Worm (Caenorhabditis elegans) whole organism, L1 larva: ENCODE data around the gene szy-4.

Experiments used
- C04F5.9 ChIP-seq: sonication (generic microtip); optimal IDR thresholded peaks from 2 replicates; lab custom pipeline; 2016; ENCODE audit warnings: missing genetic modification characterization, missing compliant biosample characterization
- C16A3.4 ChIP-seq: fragments of 150-350 bp; optimal IDR thresholded peaks from 2 replicates; lab custom pipeline; 2014; ENCODE audit warnings: missing biosample characterization, missing genetic modification characterization
- F16B12.6 ChIP-seq: fragments of 150-350 bp; optimal IDR thresholded peaks from 2 replicates; lab custom pipeline; 2014; ENCODE audit warnings: missing biosample characterization, missing genetic modification characterization
- aha-1 ChIP-seq: fragments of 150-350 bp; optimal IDR thresholded peaks from 2 replicates; lab custom pipeline; 2014; ENCODE audit warnings: missing biosample characterization, missing genetic modification characterization
- alr-1 ChIP-seq: fragments of 200-800 bp; sonication (Bioruptor generic); optimal IDR thresholded peaks from 2 replicates; lab custom pipeline; 2018; ENCODE audit warnings: borderline replicate concordance, mild to moderate bottlenecking, missing genetic modification characterization, missing compliant biosample characterization
- aly-2 ChIP-seq: fragments of 150-350 bp; optimal IDR thresholded peaks from 2 replicates; lab custom pipeline; 2014; ENCODE audit warnings: missing biosample characterization, missing genetic modification characterization
- ama-1 ChIP-seq: fragments of 150-350 bp; optimal IDR thresholded peaks from 2 replicates; lab custom pipeline; 2014
- blmp-1 ChIP-seq: fragments of 150-350 bp; optimal IDR thresholded peaks from 2 replicates; lab custom pipeline; 2014; ENCODE audit warnings: missing biosample characterization, missing genetic modification characterization
- ceh-63 ChIP-seq: fragments of 200-800 bp; sonication (Bioruptor generic); optimal IDR thresholded peaks from 2 replicates; lab custom pipeline; 2018; ENCODE audit warnings: mild to moderate bottlenecking, missing genetic modification characterization, missing compliant biosample characterization
- ceh-82 ChIP-seq, 3 experiments: fragments of 150-350 bp in 1 of 3; sonication (generic microtip) in 2 of 3; optimal IDR thresholded peaks; 2 replicates each; lab custom pipeline; 2014 to 2017; ENCODE audit warnings: missing biosample characterization in 3 of 3, missing genetic modification characterization in 3 of 3
- ceh-88 ChIP-seq: fragments of 200-800 bp; sonication (Bioruptor generic); IDR thresholded peaks from 2 replicates; pipeline ENCODE4 v1.3.6; 2022; ENCODE audit warnings: missing genetic modification characterization, missing compliant biosample characterization
- dsc-1 ChIP-seq: sonication (generic microtip); optimal IDR thresholded peaks from 2 replicates; lab custom pipeline; 2016; ENCODE audit warnings: mild to moderate bottlenecking, missing genetic modification characterization, missing compliant biosample characterization
- efl-1 ChIP-seq, 4 experiments: fragments of 150-350 bp; optimal IDR thresholded peaks in 3 of 4; peaks in 1 of 4; 1 replicate in 1 of 4; 2 replicates in 3 of 4; lab custom pipeline; 2014; ENCODE audit warnings: missing biosample characterization in 2 of 4, missing genetic modification characterization in 2 of 4, missing genetic modification reagents in 2 of 4
- elt-3 ChIP-seq, 6 experiments: fragments of 150-350 bp in 1 of 6; sonication (generic microtip); optimal IDR thresholded peaks; 2 replicates each; lab custom pipeline; 2017 to 2018; ENCODE audit warnings: missing biosample characterization in 6 of 6, missing genetic modification characterization in 6 of 6, inconsistent platforms in 1 of 6
- ets-5 ChIP-seq: fragments of 200-800 bp; sonication (Bioruptor generic); IDR thresholded peaks from 2 replicates; pipeline ENCODE4 v1.3.6; 2022; ENCODE audit warnings: missing genetic modification characterization, missing compliant biosample characterization
- fkh-4 ChIP-seq: sonication (generic microtip); optimal IDR thresholded peaks from 2 replicates; lab custom pipeline; 2016; ENCODE audit warnings: missing compliant biosample characterization, missing genetic modification characterization, borderline replicate concordance
- fkh-8 ChIP-seq: sonication (generic microtip); optimal IDR thresholded peaks from 2 replicates; lab custom pipeline; 2016; ENCODE audit warnings: mild to moderate bottlenecking, missing genetic modification characterization, missing compliant biosample characterization
- hlh-4 ChIP-seq: sonication (generic microtip); optimal IDR thresholded peaks from 2 replicates; lab custom pipeline; 2016; ENCODE audit warnings: mild to moderate bottlenecking, missing genetic modification characterization, missing compliant biosample characterization
- irx-1 ChIP-seq: sonication (generic microtip); optimal IDR thresholded peaks from 2 replicates; lab custom pipeline; 2016; ENCODE audit warnings: missing genetic modification characterization, missing compliant biosample characterization
- isw-1 ChIP-seq: fragments of 200-800 bp; sonication (Bioruptor generic); IDR thresholded peaks from 2 replicates; pipeline ENCODE4 v1.3.6; 2022; ENCODE audit warnings: missing genetic modification characterization, missing compliant biosample characterization
- jun-1 ChIP-seq: fragments of 150-350 bp; optimal IDR thresholded peaks from 2 replicates; lab custom pipeline; 2014; ENCODE audit warnings: missing biosample characterization, missing genetic modification reagents, missing genetic modification characterization
- lin-15B ChIP-seq: fragments of 150-350 bp; sonication (generic microtip); optimal IDR thresholded peaks from 3 replicates; lab custom pipeline; 2014; ENCODE audit warnings: missing biosample characterization, missing genetic modification characterization
- lin-35 ChIP-seq, 2 experiments: fragments of 150-350 bp; optimal IDR thresholded peaks; 2 replicates each; lab custom pipeline; 2014; ENCODE audit warnings: missing biosample characterization in 2 of 2, missing genetic modification characterization in 2 of 2, missing genetic modification reagents in 2 of 2
- lir-3 ChIP-seq: sonication (generic microtip); optimal IDR thresholded peaks from 2 replicates; lab custom pipeline; 2016; ENCODE audit warnings: mild to moderate bottlenecking, missing genetic modification characterization, moderate library complexity, missing compliant biosample characterization; ENCODE audit not compliant: poor library complexity
- lsy-2 ChIP-seq, 2 experiments: fragments of 150-350 bp; optimal IDR thresholded peaks; 2 replicates each; lab custom pipeline; 2014; ENCODE audit warnings: missing biosample characterization in 2 of 2, missing genetic modification characterization in 2 of 2
- mdl-1 ChIP-seq, 2 experiments: fragments of 150-350 bp; optimal IDR thresholded peaks; 2 replicates each; lab custom pipeline; 2014 to 2017; ENCODE audit warnings: missing biosample characterization in 2 of 2, missing genetic modification characterization in 2 of 2, inconsistent platforms in 1 of 2
- mep-1 ChIP-seq: fragments of 150-350 bp; optimal IDR thresholded peaks from 2 replicates; lab custom pipeline; 2014; ENCODE audit warnings: missing biosample characterization, missing genetic modification characterization
- nhr-12 ChIP-seq: sonication (generic microtip); optimal IDR thresholded peaks from 2 replicates; lab custom pipeline; 2017; ENCODE audit warnings: missing biosample characterization, missing genetic modification characterization
- nhr-237 ChIP-seq: fragments of 150-350 bp; optimal IDR thresholded peaks from 2 replicates; lab custom pipeline; 2014; ENCODE audit warnings: missing biosample characterization, missing genetic modification characterization
- nhr-28 ChIP-seq: fragments of 150-350 bp; optimal IDR thresholded peaks from 2 replicates; lab custom pipeline; 2014; ENCODE audit warnings: missing biosample characterization, missing genetic modification characterization
- nhr-47 ChIP-seq: sonication (generic microtip); optimal IDR thresholded peaks from 2 replicates; lab custom pipeline; 2016; ENCODE audit warnings: mild to moderate bottlenecking, missing genetic modification characterization, moderate library complexity, missing compliant biosample characterization
- nhr-76 ChIP-seq: sonication (generic microtip); optimal IDR thresholded peaks from 2 replicates; lab custom pipeline; 2017; ENCODE audit warnings: missing biosample characterization, missing genetic modification characterization
- nhr-77 ChIP-seq: fragments of 150-350 bp; optimal IDR thresholded peaks from 2 replicates; lab custom pipeline; 2014; ENCODE audit warnings: missing biosample characterization, missing genetic modification characterization
- nhr-84 ChIP-seq: sonication (generic microtip); optimal IDR thresholded peaks from 2 replicates; lab custom pipeline; 2017; ENCODE audit warnings: missing biosample characterization, missing genetic modification characterization
- nhr-90 ChIP-seq: sonication (generic microtip); optimal IDR thresholded peaks from 2 replicates; lab custom pipeline; 2016; ENCODE audit warnings: mild to moderate bottlenecking, missing genetic modification characterization, missing compliant biosample characterization; ENCODE audit not compliant: poor library complexity
- pag-3 ChIP-seq: sonication (generic microtip); optimal IDR thresholded peaks from 2 replicates; lab custom pipeline; 2017; ENCODE audit warnings: missing genetic modification characterization, mild to moderate bottlenecking, missing compliant biosample characterization, antibody characterized with exemption, borderline replicate concordance; ENCODE audit not compliant: insufficient read depth
- pax-3 ChIP-seq: fragments of 200-800 bp; sonication (Bioruptor generic); optimal IDR thresholded peaks from 2 replicates; lab custom pipeline; 2018; ENCODE audit warnings: mild to moderate bottlenecking, missing genetic modification characterization, moderate library complexity, missing compliant biosample characterization
- rnt-1 ChIP-seq: sonication (generic microtip); optimal IDR thresholded peaks from 2 replicates; lab custom pipeline; 2016; ENCODE audit warnings: mild to moderate bottlenecking, missing genetic modification characterization, moderate library complexity, missing compliant biosample characterization
- skn-1 ChIP-seq: fragments of 150-350 bp; optimal IDR thresholded peaks from 2 replicates; lab custom pipeline; 2014; ENCODE audit warnings: missing biosample characterization, missing genetic modification characterization
- snpc-4 ChIP-seq: fragments of 150-350 bp; optimal IDR thresholded peaks from 2 replicates; lab custom pipeline; 2014; ENCODE audit warnings: missing biosample characterization, missing genetic modification characterization
- snu-23 ChIP-seq: sonication (generic microtip); optimal IDR thresholded peaks from 2 replicates; lab custom pipeline; 2016; ENCODE audit warnings: missing genetic modification characterization, missing compliant biosample characterization
- sox-4 ChIP-seq: sonication (generic microtip); optimal IDR thresholded peaks from 2 replicates; lab custom pipeline; 2016; ENCODE audit warnings: missing genetic modification characterization, missing compliant biosample characterization
- unc-130 ChIP-seq: fragments of 150-350 bp; optimal IDR thresholded peaks from 2 replicates; lab custom pipeline; 2017; ENCODE audit warnings: missing biosample characterization, missing genetic modification characterization, inconsistent platforms
- unc-30 ChIP-seq: sonication (generic microtip); optimal IDR thresholded peaks from 2 replicates; lab custom pipeline; 2017; ENCODE audit warnings: missing biosample characterization, missing genetic modification characterization
- unc-98 ChIP-seq: fragments of 200-800 bp; sonication (Bioruptor generic); IDR thresholded peaks from 2 replicates; pipeline ENCODE4 v1.3.6; 2022; ENCODE audit warnings: missing genetic modification characterization, missing compliant biosample characterization
- xbp-1 ChIP-seq: sonication (generic microtip); optimal IDR thresholded peaks from 2 replicates; lab custom pipeline; 2016; ENCODE audit warnings: missing genetic modification characterization, missing compliant biosample characterization
- zag-1 ChIP-seq: fragments of 150-350 bp; optimal IDR thresholded peaks from 2 replicates; lab custom pipeline; 2014; ENCODE audit warnings: missing biosample characterization, missing genetic modification characterization
- zip-4 ChIP-seq: fragments of 200-800 bp; sonication (Bioruptor generic); optimal IDR thresholded peaks from 2 replicates; lab custom pipeline; 2018; ENCODE audit warnings: mild to moderate bottlenecking, missing genetic modification characterization, moderate library complexity, missing compliant biosample characterization
- ztf-11 ChIP-seq, 2 experiments: sonication (generic microtip); optimal IDR thresholded peaks; 2 replicates each; lab custom pipeline; 2016 to 2017; ENCODE audit warnings: missing genetic modification characterization in 2 of 2, missing biosample characterization in 1 of 2, missing compliant biosample characterization in 1 of 2

Gene szy-4

ce11 chrII:6196875-6197274 lies 1.6 kb upstream of the szy-4 start, which contains the start of the genes rbmx-2 and C30B5.2 (continued):
- TF ChIP-seq unc-130: peak; percentile 19
- TF ChIP-seq snu-23: no peak
- no peak for TF ChIP-seq hlh-4
- TF ChIP-seq ceh-82 (tag; optimal IDR thresholded peaks at IDR 0.05; lab: Kevin White, UChicago): peak in 2 of 3 experiments; percentile 31 to 36
- TF ChIP-seq ets-5 (GFP tag; lab: Robert Waterston, UW): no peak
- TF ChIP-seq zag-1 (tag; lab: Kevin White, UChicago): no peak
- TF ChIP-seq nhr-237 (tag; lab: Kevin White, UChicago): no peak
- TF ChIP-seq xbp-1 (tag; lab: Kevin White, UChicago): peak; percentile 37
- no peak for TF ChIP-seq nhr-76 (tag; lab: Kevin White, UChicago)
- TF ChIP-seq aha-1 (tag; lab: Kevin White, UChicago): no peak
- TF ChIP-seq C04F5.9 (tag; lab: Kevin White, UChicago): no peak
- no peak for TF ChIP-seq sox-4 (tag; lab: Kevin White, UChicago)
- no peak for TF ChIP-seq nhr-90
- TF ChIP-seq C16A3.4 (tag; lab: Kevin White, UChicago): peak; percentile 41
- peak; percentile 37 to 69 for TF ChIP-seq lin-35 (GFP tag; optimal IDR thresholded peaks at IDR 0.05; lab: Kevin White, UChicago)
- no peak for TF ChIP-seq pag-3 (tag; lab: Kevin White, UChicago)
- no peak for TF ChIP-seq unc-30 (tag; lab: Kevin White, UChicago)
- TF ChIP-seq dsc-1 (tag; lab: Kevin White, UChicago): no peak
- no peak for TF ChIP-seq zip-4 (GFP tag; lab: Kevin White, UChicago)
- TF ChIP-seq snpc-4 (tag; lab: Kevin White, UChicago): no peak
- peak; percentile 83 to 94 for TF ChIP-seq lsy-2 (tag; optimal IDR thresholded peaks at IDR 0.05; lab: Kevin White, UChicago)
- TF ChIP-seq irx-1 (tag; lab: Kevin White, UChicago): peak; percentile 1
- no peak for TF ChIP-seq ceh-63 (GFP tag; lab: Kevin White, UChicago)
- no peak for TF ChIP-seq nhr-28 (tag; lab: Kevin White, UChicago)
- peak; percentile 73 for TF ChIP-seq lir-3 (tag; lab: Kevin White, UChicago)
- no peak for TF ChIP-seq nhr-77 (tag; lab: Kevin White, UChicago)
- no peak for TF ChIP-seq nhr-84 (tag; lab: Kevin White, UChicago)
- TF ChIP-seq mep-1: peak; percentile 74
- peak; percentile 94 for TF ChIP-seq F16B12.6 (tag; lab: Kevin White, UChicago)
- peak; percentile 51 for TF ChIP-seq blmp-1 (tag; lab: Kevin White, UChicago)
- TF ChIP-seq ama-1 (lab: Kevin White, UChicago): no peak
- TF ChIP-seq ceh-88 (GFP tag; lab: Robert Waterston, UW): no peak
- TF ChIP-seq elt-3 (tag; optimal IDR thresholded peaks at IDR 0.05; lab: Kevin White, UChicago): peak in 1 of 6 experiments; percentile 37
- TF ChIP-seq nhr-12 (tag; lab: Kevin White, UChicago): no peak
- TF ChIP-seq alr-1 (tag; lab: Kevin White, UChicago): no peak
- TF ChIP-seq pax-3 (tag; lab: Kevin White, UChicago): no peak
- TF ChIP-seq isw-1: no peak
- peak; percentile 65 to 68 for TF ChIP-seq efl-1 (optimal IDR thresholded peaks at IDR 0.05; lab: Kevin White, UChicago)
- TF ChIP-seq efl-1 (GFP tag; optimal IDR thresholded peaks at IDR 0.05 in 1 of 2; lab: Kevin White, UChicago): peak; percentile 66 to 95
- no peak for TF ChIP-seq ztf-11 (tag; optimal IDR thresholded peaks at IDR 0.05; lab: Kevin White, UChicago)
- TF ChIP-seq lin-15B (tag; lab: Kevin White, UChicago): no peak
- no peak for TF ChIP-seq unc-98 (GFP tag; lab: Robert Waterston, UW)
- no peak for TF ChIP-seq jun-1 (tag; lab: Kevin White, UChicago)
- no peak for TF ChIP-seq aly-2
- TF ChIP-seq fkh-4 (tag; lab: Kevin White, UChicago): no peak
- TF ChIP-seq rnt-1 (tag; lab: Kevin White, UChicago): peak; percentile 42
- TF ChIP-seq nhr-47: no peak
- no peak for TF ChIP-seq fkh-8
- TF ChIP-seq skn-1 (tag; lab: Kevin White, UChicago): peak; percentile 13
- TF ChIP-seq mdl-1 (tag; optimal IDR thresholded peaks at IDR 0.05; lab: Kevin White, UChicago): no peak
- TF ChIP-seq, all 84 proteins: peak for 22
